Worm (Caenorhabditis elegans) whole organism, mixed stage, embryonic: ENCODE results near the gene R05G6.1.

Experiments
- M03D4.4 ChIP-seq: sonication (generic microtip); optimal IDR thresholded peaks from 2 replicates; lab custom pipeline; 2017; ENCODE audit warnings: mild to moderate bottlenecking, missing genetic modification characterization, missing compliant biosample characterization
- bed-3 ChIP-seq: fragments of 200-800 bp; sonication (Bioruptor generic); optimal IDR thresholded peaks from 3 replicates; lab custom pipeline; 2018; ENCODE audit warnings: mild to moderate bottlenecking, missing genetic modification characterization, moderate library complexity, missing compliant biosample characterization
- blmp-1 ChIP-seq: fragments of 150-350 bp; optimal IDR thresholded peaks from 2 replicates; lab custom pipeline; 2014; ENCODE audit warnings: missing biosample characterization, missing genetic modification characterization
- ceh-39 ChIP-seq: fragments of 150-350 bp; optimal IDR thresholded peaks from 2 replicates; lab custom pipeline; 2014; ENCODE audit warnings: missing biosample characterization, missing genetic modification characterization
- ceh-43 ChIP-seq: fragments of 200-800 bp; sonication (Bioruptor generic); optimal IDR thresholded peaks from 2 replicates; lab custom pipeline; 2018; ENCODE audit warnings: mild to moderate bottlenecking, missing genetic modification characterization, moderate library complexity, missing compliant biosample characterization
- ceh-83 ChIP-seq: fragments of 200-800 bp; sonication (Bioruptor generic); optimal IDR thresholded peaks from 2 replicates; lab custom pipeline; 2018; ENCODE audit warnings: mild to moderate bottlenecking, missing genetic modification characterization, missing compliant biosample characterization
- ces-1 ChIP-seq: fragments of 150-350 bp; optimal IDR thresholded peaks from 2 replicates; lab custom pipeline; 2014; ENCODE audit warnings: missing biosample characterization, missing genetic modification reagents, missing genetic modification characterization
- cnd-1 ChIP-seq: fragments of 200-800 bp; sonication (Bioruptor generic); optimal IDR thresholded peaks from 2 replicates; lab custom pipeline; 2018; ENCODE audit warnings: mild to moderate bottlenecking, missing genetic modification characterization, missing compliant biosample characterization
- drap-1 ChIP-seq: fragments of 200-800 bp; sonication (Bioruptor generic); optimal IDR thresholded peaks from 3 replicates; lab custom pipeline; 2018; ENCODE audit warnings: mild to moderate bottlenecking, missing genetic modification characterization, missing compliant biosample characterization
- elt-1 ChIP-seq: sonication (generic microtip); optimal IDR thresholded peaks from 2 replicates; lab custom pipeline; 2017; ENCODE audit warnings: missing genetic modification characterization, mild to moderate bottlenecking, missing compliant biosample characterization, antibody characterized with exemption, moderate library complexity, borderline replicate concordance; ENCODE audit not compliant: insufficient read depth
- elt-3 ChIP-seq: fragments of 150-350 bp; optimal IDR thresholded peaks from 2 replicates; lab custom pipeline; 2014; ENCODE audit warnings: missing biosample characterization, missing genetic modification characterization
- flh-1 ChIP-seq: fragments of 200-800 bp; sonication (Bioruptor generic); optimal IDR thresholded peaks from 2 replicates; lab custom pipeline; 2018; ENCODE audit warnings: mild to moderate bottlenecking, missing genetic modification characterization, moderate library complexity, missing compliant biosample characterization
- ham-2 ChIP-seq: fragments of 200-800 bp; sonication (Bioruptor generic); optimal IDR thresholded peaks from 2 replicates; lab custom pipeline; 2018; ENCODE audit warnings: mild to moderate bottlenecking, missing genetic modification characterization, missing compliant biosample characterization
- hlh-1 ChIP-seq: fragments of 150-350 bp; optimal IDR thresholded peaks from 2 replicates; lab custom pipeline; 2014; ENCODE audit warnings: missing biosample characterization, missing genetic modification reagents, missing genetic modification characterization
- lin-13 ChIP-seq: fragments of 150-350 bp; optimal IDR thresholded peaks from 2 replicates; lab custom pipeline; 2014; ENCODE audit warnings: missing biosample characterization, missing genetic modification characterization
- lin-32 ChIP-seq: fragments of 200-800 bp; sonication (Bioruptor generic); optimal IDR thresholded peaks from 2 replicates; lab custom pipeline; 2018; ENCODE audit warnings: mild to moderate bottlenecking, missing genetic modification characterization, missing compliant biosample characterization
- lsy-2 ChIP-seq: fragments of 150-350 bp; optimal IDR thresholded peaks from 2 replicates; lab custom pipeline; 2014; ENCODE audit warnings: missing biosample characterization, missing genetic modification characterization
- mab-5 ChIP-seq: fragments of 150-350 bp; optimal IDR thresholded peaks from 2 replicates; lab custom pipeline; 2014; ENCODE audit warnings: missing biosample characterization, missing genetic modification characterization
- mep-1 ChIP-seq: fragments of 150-350 bp; optimal IDR thresholded peaks from 2 replicates; lab custom pipeline; 2017; ENCODE audit warnings: missing biosample characterization, missing genetic modification reagents, missing genetic modification characterization, inconsistent platforms
- mls-2 ChIP-seq: sonication (generic microtip); optimal IDR thresholded peaks from 2 replicates; lab custom pipeline; 2016; ENCODE audit warnings: mild to moderate bottlenecking, missing genetic modification characterization, moderate library complexity, missing compliant biosample characterization
- nhr-12 ChIP-seq: fragments of 150-350 bp; optimal IDR thresholded peaks from 2 replicates; lab custom pipeline; 2014; ENCODE audit warnings: missing biosample characterization, missing genetic modification characterization
- nhr-237 ChIP-seq: fragments of 150-350 bp; optimal IDR thresholded peaks from 2 replicates; lab custom pipeline; 2014; ENCODE audit warnings: missing biosample characterization, missing genetic modification characterization
- nhr-28 ChIP-seq: fragments of 150-350 bp; optimal IDR thresholded peaks from 2 replicates; lab custom pipeline; 2014; ENCODE audit warnings: missing biosample characterization, missing genetic modification characterization
- nhr-76 ChIP-seq: sonication (generic microtip); optimal IDR thresholded peaks from 2 replicates; lab custom pipeline; 2017; ENCODE audit warnings: missing biosample characterization, missing genetic modification characterization
- sem-2 ChIP-seq: fragments of 200-800 bp; sonication (Bioruptor generic); optimal IDR thresholded peaks from 2 replicates; lab custom pipeline; 2018; ENCODE audit warnings: mild to moderate bottlenecking, missing genetic modification characterization, missing compliant biosample characterization
- snpc-4 ChIP-seq: fragments of 150-350 bp; optimal IDR thresholded peaks from 2 replicates; lab custom pipeline; 2014; ENCODE audit warnings: missing biosample characterization, missing genetic modification characterization
- sptf-1 ChIP-seq: sonication (generic microtip); optimal IDR thresholded peaks from 2 replicates; lab custom pipeline; 2017; ENCODE audit warnings: mild to moderate bottlenecking, missing genetic modification characterization, moderate library complexity, missing compliant biosample characterization
- tbx-8 ChIP-seq: fragments of 200-800 bp; sonication (Bioruptor generic); optimal IDR thresholded peaks from 2 replicates; lab custom pipeline; 2018; ENCODE audit warnings: mild to moderate bottlenecking, missing genetic modification characterization, moderate library complexity, missing compliant biosample characterization
- unc-120 ChIP-seq: sonication (generic microtip); optimal IDR thresholded peaks from 2 replicates; lab custom pipeline; 2017; ENCODE audit warnings: missing genetic modification characterization, missing compliant biosample characterization; ENCODE audit not compliant: poor library complexity, severe bottlenecking
- unc-39 ChIP-seq: fragments of 150-350 bp; optimal IDR thresholded peaks from 2 replicates; lab custom pipeline; 2014; ENCODE audit warnings: missing biosample characterization, missing genetic modification characterization
- unc-62 ChIP-seq: fragments of 150-350 bp; optimal IDR thresholded peaks from 2 replicates; lab custom pipeline; 2014; ENCODE audit warnings: missing biosample characterization, missing genetic modification reagents, missing genetic modification characterization
- zip-8 ChIP-seq: fragments of 150-350 bp; optimal IDR thresholded peaks from 2 replicates; lab custom pipeline; 2014; ENCODE audit warnings: missing biosample characterization, missing genetic modification characterization

R05G6.1 gene

DNA sequence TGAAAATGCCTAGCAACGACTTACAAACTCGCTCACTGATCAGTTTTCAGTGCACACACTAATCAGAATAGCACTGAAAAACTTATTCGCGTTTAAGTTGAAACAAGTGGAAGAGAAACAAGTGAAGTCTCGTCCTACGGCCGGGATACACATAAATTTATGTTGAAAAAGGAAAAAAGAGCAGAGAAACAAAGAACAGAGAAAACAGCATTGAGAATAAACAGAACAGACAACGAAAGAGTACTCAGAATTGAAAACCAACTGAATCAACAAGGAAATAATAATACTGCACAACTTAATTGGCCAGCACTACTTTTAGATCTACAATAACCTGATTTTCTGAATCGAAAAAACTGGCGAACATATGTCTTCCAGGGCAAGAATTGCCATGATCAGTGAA is 21.9 kb downstream of the R05G6.1 start, which contains the start of gene F49E8.6:
Gene F49E8.6 (minus strand): TSS at position 317 of the 400 bp plus-strand sequence.
- no peak for TF ChIP-seq ham-2 (GFP tag; lab: Kevin White, UChicago)
- no peak for TF ChIP-seq snpc-4 (tag; lab: Kevin White, UChicago)
- TF ChIP-seq mls-2 (tag; lab: Kevin White, UChicago) = no peak
- no peak for TF ChIP-seq cnd-1 (tag; lab: Kevin White, UChicago)
- no peak for TF ChIP-seq lin-13 (tag; lab: Kevin White, UChicago)
- TF ChIP-seq ceh-43 (GFP tag; lab: Kevin White, UChicago) = no peak
- no peak for TF ChIP-seq zip-8 (tag; lab: Kevin White, UChicago)
- no peak for TF ChIP-seq ceh-83
- TF ChIP-seq elt-1 (tag; lab: Kevin White, UChicago) = no peak
- no peak for TF ChIP-seq nhr-28 (tag; lab: Kevin White, UChicago)
- TF ChIP-seq lsy-2 = no peak
- TF ChIP-seq mep-1 (tag; lab: Kevin White, UChicago) = no peak
- TF ChIP-seq nhr-12 (tag; lab: Kevin White, UChicago) = no peak
- TF ChIP-seq ceh-39 = no peak
- TF ChIP-seq nhr-237 (tag; lab: Kevin White, UChicago) = no peak
- TF ChIP-seq sem-2 (GFP tag; lab: Kevin White, UChicago) = no peak
- TF ChIP-seq lin-32 = no peak
- TF ChIP-seq flh-1 (GFP tag; lab: Kevin White, UChicago) = no peak
- TF ChIP-seq hlh-1 (tag; lab: Kevin White, UChicago) = no peak
- no peak for TF ChIP-seq unc-62 (GFP tag; lab: Kevin White, UChicago)

DNA sequence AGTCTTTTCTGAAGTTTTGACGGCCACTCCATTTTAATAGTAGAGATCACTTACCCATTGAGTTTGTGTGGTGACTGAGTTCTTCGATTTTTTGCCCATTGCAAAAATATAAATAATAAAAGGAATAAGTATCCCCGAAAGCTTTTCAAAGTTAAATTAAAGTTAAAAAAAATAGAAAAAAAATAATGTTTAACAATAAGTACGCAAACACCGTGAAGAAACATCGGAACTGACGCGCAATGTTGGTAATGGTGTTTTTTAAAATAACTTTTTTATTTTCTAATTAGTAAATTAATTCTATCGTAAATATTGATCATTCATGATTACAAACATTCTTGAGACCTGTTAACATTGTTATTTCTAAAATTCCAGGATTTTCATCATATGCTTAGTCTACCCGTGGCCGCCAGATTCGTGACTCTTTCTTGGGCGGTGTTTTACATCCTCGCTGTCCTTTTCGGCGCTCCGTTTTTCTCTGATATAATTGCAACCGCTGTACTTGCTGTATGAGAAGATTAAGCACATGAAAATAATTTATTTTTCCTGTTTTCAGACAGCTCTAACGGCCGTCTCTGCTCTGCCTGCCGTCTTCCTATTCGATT is 23.9 kb downstream of the R05G6.1 start, which contains the start of the genes F49E8.7, F49E8.8 and nprl-2:
Gene F49E8.7 (minus strand): TSS at position 101 of the 602 bp plus-strand sequence.
Gene F49E8.8 (plus strand): TSS at position 373 of the 602 bp plus-strand sequence.
Gene nprl-2 (plus strand): TSS at position 552 of the 602 bp plus-strand sequence.
- TF ChIP-seq blmp-1 (tag; lab: Kevin White, UChicago) = no peak
- no peak for TF ChIP-seq drap-1 (GFP tag; lab: Kevin White, UChicago)
- no peak for TF ChIP-seq ham-2 (GFP tag; lab: Kevin White, UChicago)
- no peak for TF ChIP-seq mls-2 (tag; lab: Kevin White, UChicago)
- TF ChIP-seq snpc-4 (tag; lab: Kevin White, UChicago) = no peak
- TF ChIP-seq zip-8 (tag; lab: Kevin White, UChicago) = no peak
- TF ChIP-seq ceh-43 (GFP tag; lab: Kevin White, UChicago) = no peak
- TF ChIP-seq elt-3 = no peak
- no peak for TF ChIP-seq M03D4.4
- TF ChIP-seq mep-1 (tag; lab: Kevin White, UChicago) = no peak
- TF ChIP-seq lin-32 = no peak
- no peak for TF ChIP-seq ceh-39
- TF ChIP-seq ceh-83 = no peak
- TF ChIP-seq hlh-1 (tag; lab: Kevin White, UChicago) = no peak
- TF ChIP-seq unc-120 (tag; lab: Kevin White, UChicago) = no peak
- no peak for TF ChIP-seq elt-1 (tag; lab: Kevin White, UChicago)
- TF ChIP-seq unc-62 (GFP tag; lab: Kevin White, UChicago) = no peak
- TF ChIP-seq lin-13 (tag; lab: Kevin White, UChicago) = no peak
- no peak for TF ChIP-seq nhr-76 (tag; lab: Kevin White, UChicago)

DNA sequence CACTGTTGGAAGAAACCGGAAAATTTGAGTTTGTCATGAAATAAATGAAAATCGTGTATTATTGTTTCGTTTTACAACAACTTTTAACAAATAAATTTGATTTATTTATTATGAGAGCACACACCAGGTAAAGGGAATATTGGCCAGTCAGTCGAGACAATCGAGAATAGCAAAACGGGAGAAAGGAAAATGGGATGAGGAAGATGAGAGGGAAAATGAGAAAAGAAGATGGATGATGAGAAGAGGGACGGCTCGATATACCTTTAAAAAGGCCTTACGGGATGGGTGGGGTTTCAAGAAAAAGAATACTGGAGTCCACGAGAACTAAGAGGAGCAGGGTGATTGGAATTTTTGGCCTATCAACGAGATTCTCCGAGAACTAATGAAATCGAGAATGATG is 26.2 kb downstream of the R05G6.1 start:
- TF ChIP-seq ces-1 = no peak
- TF ChIP-seq nhr-76 (tag; lab: Kevin White, UChicago) = no peak
- no peak for TF ChIP-seq lin-32
- no peak for TF ChIP-seq zip-8 (tag; lab: Kevin White, UChicago)
- TF ChIP-seq blmp-1 (tag; lab: Kevin White, UChicago) = no peak
- no peak for TF ChIP-seq flh-1 (GFP tag; lab: Kevin White, UChicago)
- no peak for TF ChIP-seq cnd-1 (tag; lab: Kevin White, UChicago)
- TF ChIP-seq unc-39 (tag; lab: Kevin White, UChicago) = no peak
- no peak for TF ChIP-seq bed-3 (GFP tag; lab: Kevin White, UChicago)
- no peak for TF ChIP-seq sem-2 (GFP tag; lab: Kevin White, UChicago)
- TF ChIP-seq mab-5 (tag; lab: Kevin White, UChicago) = no peak
- no peak for TF ChIP-seq hlh-1 (tag; lab: Kevin White, UChicago)
- TF ChIP-seq lin-13 (tag; lab: Kevin White, UChicago) = no peak
- TF ChIP-seq mep-1 (tag; lab: Kevin White, UChicago) = no peak
- no peak for TF ChIP-seq elt-3
- no peak for TF ChIP-seq ceh-43 (GFP tag; lab: Kevin White, UChicago)
- TF ChIP-seq nhr-237 (tag; lab: Kevin White, UChicago) = no peak
- TF ChIP-seq ceh-83 = no peak

DNA sequence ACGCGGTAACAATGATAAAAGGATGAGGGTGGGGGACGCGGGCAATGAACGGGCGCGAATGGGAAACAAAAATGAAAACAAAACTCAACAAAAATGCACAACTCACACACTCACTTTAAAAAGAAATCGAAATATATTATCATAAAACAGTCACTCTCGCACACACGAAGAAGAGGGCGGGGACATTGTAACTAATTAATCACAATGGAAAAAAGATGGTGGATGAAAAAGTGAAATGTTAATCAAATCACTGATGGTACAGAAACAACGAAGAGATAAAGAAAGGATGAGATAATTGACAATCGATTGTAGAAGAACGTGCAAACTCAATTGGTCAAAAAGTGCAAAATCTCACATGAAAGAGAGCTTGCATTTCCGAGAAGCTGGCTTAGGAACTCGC is 26.8 kb downstream of the R05G6.1 start:
- TF ChIP-seq flh-1 (GFP tag; lab: Kevin White, UChicago) = no peak
- no peak for TF ChIP-seq cnd-1 (tag; lab: Kevin White, UChicago)
- no peak for TF ChIP-seq sptf-1
- TF ChIP-seq tbx-8 = no peak
- no peak for TF ChIP-seq bed-3 (GFP tag; lab: Kevin White, UChicago)
- TF ChIP-seq ceh-83 = no peak
- no peak for TF ChIP-seq drap-1 (GFP tag; lab: Kevin White, UChicago)
- no peak for TF ChIP-seq mab-5 (tag; lab: Kevin White, UChicago)
- TF ChIP-seq sem-2 (GFP tag; lab: Kevin White, UChicago) = no peak
- TF ChIP-seq lsy-2 = no peak
